Fruit fly (Drosophila melanogaster): ENCODE data around the gene CG42750.

The CG42750 gene

DNA sequence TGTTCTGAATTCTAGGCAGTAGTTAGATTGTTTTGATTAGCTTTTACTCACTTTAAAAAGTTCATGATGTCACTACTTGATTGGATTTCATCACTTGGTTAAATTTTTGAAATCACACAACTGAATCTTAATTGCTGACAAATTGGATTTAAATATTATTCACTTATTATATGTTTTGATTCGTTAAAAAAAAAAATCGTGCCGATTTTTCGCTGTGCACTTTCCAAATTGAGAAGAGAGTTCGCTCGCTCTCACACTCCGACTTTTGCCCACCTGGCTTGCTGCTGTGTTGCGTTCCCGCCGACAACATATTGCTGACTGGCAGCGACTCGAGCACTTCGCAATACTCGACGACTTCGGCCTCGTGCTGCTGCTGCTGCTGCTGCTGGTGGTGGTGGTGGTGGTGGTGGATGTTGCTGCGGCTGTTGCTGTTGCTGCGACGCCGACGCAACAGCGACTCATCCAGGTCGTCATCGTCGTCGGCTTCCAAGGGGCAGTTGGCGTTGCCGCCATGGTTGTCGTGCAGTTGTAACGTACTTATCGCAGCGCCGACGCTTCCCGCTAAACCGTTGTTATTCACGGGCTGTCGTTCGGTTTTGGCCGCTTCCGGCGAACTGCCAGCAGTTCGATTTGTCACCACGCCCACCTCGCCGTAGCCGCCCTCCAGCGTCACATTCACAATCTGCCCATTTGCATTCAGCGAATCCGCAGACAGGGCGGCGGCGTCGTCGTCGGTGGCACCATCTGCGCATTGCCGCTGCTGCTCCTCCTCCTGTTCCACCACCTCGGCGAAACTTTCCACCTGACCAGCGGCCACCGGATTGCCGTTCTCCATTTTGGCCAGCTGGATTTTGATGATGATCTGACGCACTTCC lies 133.9 kb downstream of the CG42750 start (continued):
- TF ChIP-seq CG1529 (GFP tag; optimal IDR thresholded peaks at IDR 0.05): peak; percentile 57
- peak; percentile 81 for TF ChIP-seq dmrt99B (tag; optimal IDR thresholded peaks at IDR 0.05)
- no peak for TF ChIP-seq tna (GFP tag; IDR thresholded peaks at IDR 0.05; ENCODE audit: partially characterized antibody)
- TF ChIP-seq CG13123 (GFP tag; optimal IDR thresholded peaks at IDR 0.05): peak; percentile 19
- TF ChIP-seq Jarid2 (GFP tag; optimal IDR thresholded peaks at IDR 0.05): peak; percentile 72
- peak; percentile 42 for TF ChIP-seq CG12219 (GFP tag; optimal IDR thresholded peaks at IDR 0.05)
- TF ChIP-seq ATbp (GFP tag; optimal IDR thresholded peaks at IDR 0.05): peak; percentile 73
- TF ChIP-seq CG4328 (GFP tag; optimal IDR thresholded peaks at IDR 0.05): no peak
- TF ChIP-seq ssp (GFP tag; IDR thresholded peaks at IDR 0.05): 0 out of 2 replicates have a peak, but pooled peaks have one; percentile 4
- peak; percentile 60; the same call in 2 of the 3 replicates for TF ChIP-seq CG7357 (GFP tag; IDR thresholded peaks at IDR 0.05)
- no peak for TF ChIP-seq Abd-B (GFP tag; optimal IDR thresholded peaks at IDR 0.05)
- TF ChIP-seq CG43689 (GFP tag; IDR thresholded peaks at IDR 0.05): no peak
- TF ChIP-seq CG14860 (GFP tag; IDR thresholded peaks at IDR 0.05; ENCODE audit: partially characterized antibody): no peak
- TF ChIP-seq luna (GFP tag; optimal IDR thresholded peaks at IDR 0.05): no peak
- no peak for TF ChIP-seq NC2α (GFP tag; optimal IDR thresholded peaks at IDR 0.05)
- TF ChIP-seq sug (tag; optimal IDR thresholded peaks at IDR 0.05): peak; percentile 53
- peak; percentile 19 for TF ChIP-seq CG15011 (GFP tag; optimal IDR thresholded peaks at IDR 0.05)
- peak; percentile 12 for TF ChIP-seq CG8290 (GFP tag; optimal IDR thresholded peaks at IDR 0.05)
- TF ChIP-seq CG8290 (tag; optimal IDR thresholded peaks at IDR 0.05): peak in 1 of 2 experiments; percentile 54
- TF ChIP-seq ERR (GFP tag; optimal IDR thresholded peaks at IDR 0.05): no peak
- TF ChIP-seq CG33213 (GFP tag; optimal IDR thresholded peaks at IDR 0.05): no peak
- TF ChIP-seq Atf-2 (GFP tag; optimal IDR thresholded peaks at IDR 0.05): peak; percentile 9
- peak; percentile 37 for TF ChIP-seq CG18476 (GFP tag; optimal IDR thresholded peaks at IDR 0.05)
- no peak for TF ChIP-seq btn (GFP tag; optimal IDR thresholded peaks at IDR 0.05)
- peak; percentile 65 for TF ChIP-seq bcd (GFP tag; optimal IDR thresholded peaks at IDR 0.05)
- TF ChIP-seq CG30020 (tag; optimal IDR thresholded peaks at IDR 0.05): no peak
- TF ChIP-seq pho (GFP tag; optimal IDR thresholded peaks at IDR 0.05): peak; percentile 52
- no peak for TF ChIP-seq tio (GFP tag; optimal IDR thresholded peaks at IDR 0.05)
- TF ChIP-seq CG10959 (GFP tag; IDR thresholded peaks at IDR 0.05): no peak
- peak; percentile 42 for TF ChIP-seq CG10366 (GFP tag; IDR thresholded peaks at IDR 0.05)
- TF ChIP-seq CG4424 (GFP tag; optimal IDR thresholded peaks at IDR 0.05): peak; percentile 70
- TF ChIP-seq ewg (GFP tag; optimal IDR thresholded peaks at IDR 0.05): peak; percentile 50
- TF ChIP-seq br (optimal IDR thresholded peaks at IDR 0.05): no peak
- peak; percentile 43 for TF ChIP-seq Rx (GFP tag; IDR thresholded peaks at IDR 0.05)
- peak; percentile 46 for TF ChIP-seq HLH54F (GFP tag; optimal IDR thresholded peaks at IDR 0.05)
- peak; percentile 32; the same call in 2 of the 3 replicates for TF ChIP-seq CG14050 (GFP tag; IDR thresholded peaks at IDR 0.05)
- peak; percentile 54 for TF ChIP-seq CG14710 (tag; optimal IDR thresholded peaks at IDR 0.05)
- TF ChIP-seq CG15269 (tag; optimal IDR thresholded peaks at IDR 0.05): peak; percentile 60
- peak; percentile 70; the same call in 2 of the 3 replicates for TF ChIP-seq CG6175 (GFP tag; IDR thresholded peaks at IDR 0.05)
- TF ChIP-seq CG2712 (tag; optimal IDR thresholded peaks at IDR 0.05): peak; percentile 68
- TF ChIP-seq D19A (tag; optimal IDR thresholded peaks at IDR 0.05): peak; percentile 31
- peak; percentile 32 for TF ChIP-seq cg (GFP tag; optimal IDR thresholded peaks at IDR 0.05)
- TF ChIP-seq CG3065 (GFP tag; optimal IDR thresholded peaks at IDR 0.05): no peak
- TF ChIP-seq toy (GFP tag; IDR thresholded peaks at IDR 0.05): no peak
- 0 out of 2 replicates have a peak, but pooled peaks have one; percentile 28 for TF ChIP-seq nerfin-2 (GFP tag; IDR thresholded peaks at IDR 0.05; ENCODE audit: partially characterized antibody)
- peak; percentile 19 to 27 for TF ChIP-seq Trl (optimal IDR thresholded peaks at IDR 0.05)
- peak; percentile 16 for TF ChIP-seq Trl (GFP tag; optimal IDR thresholded peaks at IDR 0.05)
- peak; percentile 57 for TF ChIP-seq CG18619 (GFP tag; optimal IDR thresholded peaks at IDR 0.05)
- TF ChIP-seq dati (GFP tag; IDR thresholded peaks at IDR 0.05): no peak
- TF ChIP-seq maf-S (GFP tag; optimal IDR thresholded peaks at IDR 0.05): peak; percentile 4

All from whole organism, embryonic.